Worm (Caenorhabditis elegans) whole organism, late embryonic: Measurements from ENCODE around the gene T01G1.2.
A peak's percentile ranks its signal among the peaks of the same experiment; 100 is the strongest.

ENCODE experiments used
- C08G9.2 ChIP-seq: sonication (generic microtip); optimal IDR thresholded peaks from 2 replicates; lab custom pipeline; 2016; ENCODE audit warnings: mild to moderate bottlenecking, missing genetic modification characterization, moderate library complexity, missing compliant biosample characterization
- C38D4.7 ChIP-seq: fragments of 200-800 bp; sonication (Bioruptor generic); optimal IDR thresholded peaks from 2 replicates; lab custom pipeline; 2018; ENCODE audit warnings: mild to moderate bottlenecking, missing genetic modification characterization, moderate library complexity, missing compliant biosample characterization
- F13H6.1 ChIP-seq: sonication (generic microtip); optimal IDR thresholded peaks from 2 replicates; lab custom pipeline; 2016; ENCODE audit warnings: missing genetic modification characterization, missing compliant biosample characterization
- K09A11.1 ChIP-seq: sonication (generic microtip); optimal IDR thresholded peaks from 2 replicates; lab custom pipeline; 2017; ENCODE audit warnings: antibody characterized with exemption, mild to moderate bottlenecking, missing genetic modification characterization, missing compliant biosample characterization; ENCODE audit not compliant: insufficient read depth
- T23F11.4 ChIP-seq: fragments of 200-800 bp; sonication (Bioruptor generic); optimal IDR thresholded peaks from 2 replicates; lab custom pipeline; 2018; ENCODE audit warnings: mild to moderate bottlenecking, missing genetic modification characterization, missing compliant biosample characterization
- ahr-1 ChIP-seq: sonication (generic microtip); optimal IDR thresholded peaks from 2 replicates; lab custom pipeline; 2016; ENCODE audit warnings: missing genetic modification characterization, missing compliant biosample characterization
- ceh-18 ChIP-seq: sonication (generic microtip); optimal IDR thresholded peaks from 2 replicates; lab custom pipeline; 2016; ENCODE audit warnings: missing genetic modification characterization, missing compliant biosample characterization
- ceh-2 ChIP-seq: sonication (generic microtip); optimal IDR thresholded peaks from 2 replicates; lab custom pipeline; 2016; ENCODE audit warnings: missing genotype, missing genetic modification characterization, missing compliant biosample characterization
- ceh-30 ChIP-seq: fragments of 150-350 bp; optimal IDR thresholded peaks from 2 replicates; lab custom pipeline; 2014; ENCODE audit warnings: missing biosample characterization, missing genetic modification characterization
- ceh-31 ChIP-seq: sonication (generic microtip); optimal IDR thresholded peaks from 2 replicates; lab custom pipeline; 2016; ENCODE audit warnings: missing genetic modification characterization, missing compliant biosample characterization
- ceh-34 ChIP-seq: sonication (generic microtip); optimal IDR thresholded peaks from 2 replicates; lab custom pipeline; 2016; ENCODE audit warnings: mild to moderate bottlenecking, missing genetic modification characterization, missing compliant biosample characterization
- ceh-45 ChIP-seq: fragments of 200-800 bp; sonication (Bioruptor generic); IDR thresholded peaks from 2 replicates; pipeline ENCODE4 v1.3.6; 2022; ENCODE audit warnings: missing genetic modification reagents, missing genetic modification characterization, missing compliant biosample characterization
- ceh-6 ChIP-seq: fragments of 200-800 bp; sonication (Bioruptor generic); optimal IDR thresholded peaks from 2 replicates; lab custom pipeline; 2018; ENCODE audit warnings: mild to moderate bottlenecking, missing genetic modification characterization, missing compliant biosample characterization
- ceh-9 ChIP-seq: sonication (generic microtip); optimal IDR thresholded peaks from 2 replicates; lab custom pipeline; 2016; ENCODE audit warnings: mild to moderate bottlenecking, missing genetic modification characterization, inconsistent platforms, missing compliant biosample characterization
- che-1 ChIP-seq: sonication (generic microtip); optimal IDR thresholded peaks from 2 replicates; lab custom pipeline; 2016; ENCODE audit warnings: mild to moderate bottlenecking, missing genetic modification characterization, missing compliant biosample characterization
- dmd-4 ChIP-seq: sonication (generic microtip); optimal IDR thresholded peaks from 2 replicates; lab custom pipeline; 2016; ENCODE audit warnings: borderline replicate concordance, missing genetic modification characterization, missing compliant biosample characterization
- dve-1 ChIP-seq: sonication (generic microtip); optimal IDR thresholded peaks from 2 replicates; lab custom pipeline; 2017; ENCODE audit warnings: antibody characterized with exemption, mild to moderate bottlenecking, missing genetic modification characterization, missing compliant biosample characterization
- elt-2 ChIP-seq: sonication (generic microtip); optimal IDR thresholded peaks from 2 replicates; lab custom pipeline; 2016; ENCODE audit warnings: missing genetic modification reagents, missing genetic modification characterization, missing compliant biosample characterization
- eyg-1 ChIP-seq: sonication (generic microtip); optimal IDR thresholded peaks from 2 replicates; lab custom pipeline; 2016; ENCODE audit warnings: missing genotype, missing genetic modification characterization, missing compliant biosample characterization
- fkh-6 ChIP-seq: sonication (generic microtip); optimal IDR thresholded peaks from 2 replicates; lab custom pipeline; 2016; ENCODE audit warnings: missing genetic modification characterization, missing compliant biosample characterization
- gmeb-2 ChIP-seq: sonication (generic microtip); optimal IDR thresholded peaks from 2 replicates; lab custom pipeline; 2016; ENCODE audit warnings: missing genetic modification characterization, inconsistent platforms, missing compliant biosample characterization
- hlh-13 ChIP-seq: fragments of 200-800 bp; sonication (Bioruptor generic); optimal IDR thresholded peaks from 2 replicates; lab custom pipeline; 2018; ENCODE audit warnings: mild to moderate bottlenecking, missing genetic modification characterization, missing compliant biosample characterization
- hlh-15 ChIP-seq: sonication (generic microtip); optimal IDR thresholded peaks from 2 replicates; lab custom pipeline; 2016; ENCODE audit warnings: missing genetic modification characterization, missing compliant biosample characterization
- hlh-6 ChIP-seq: sonication (generic microtip); optimal IDR thresholded peaks from 2 replicates; lab custom pipeline; 2016; ENCODE audit warnings: missing genotype, missing genetic modification characterization, missing compliant biosample characterization
- hlh-8 ChIP-seq: sonication (generic microtip); optimal IDR thresholded peaks from 2 replicates; lab custom pipeline; 2016; ENCODE audit warnings: missing genotype, missing genetic modification characterization, missing compliant biosample characterization
- lim-6 ChIP-seq: sonication (generic microtip); optimal IDR thresholded peaks from 2 replicates; lab custom pipeline; 2016; ENCODE audit warnings: missing genetic modification characterization, missing compliant biosample characterization
- lin-11 ChIP-seq: fragments of 200-800 bp; sonication (Bioruptor generic); optimal IDR thresholded peaks from 2 replicates; lab custom pipeline; 2018; ENCODE audit warnings: mild to moderate bottlenecking, missing genetic modification characterization, missing compliant biosample characterization
- madf-2 ChIP-seq: sonication (generic microtip); optimal IDR thresholded peaks from 2 replicates; lab custom pipeline; 2017; ENCODE audit warnings: missing genetic modification characterization, missing compliant biosample characterization
- nfya-1 ChIP-seq: sonication (generic microtip); optimal IDR thresholded peaks from 2 replicates; lab custom pipeline; 2017; ENCODE audit warnings: missing genetic modification characterization, mild to moderate bottlenecking, missing compliant biosample characterization, antibody characterized with exemption, moderate library complexity
- nhr-232 ChIP-seq: sonication (generic microtip); optimal IDR thresholded peaks from 2 replicates; lab custom pipeline; 2016; ENCODE audit warnings: missing genetic modification characterization, missing compliant biosample characterization
- pag-3 ChIP-seq: sonication (generic microtip); optimal IDR thresholded peaks from 2 replicates; lab custom pipeline; 2016; ENCODE audit warnings: missing compliant biosample characterization, missing genetic modification characterization, borderline replicate concordance
- pat-9 ChIP-seq: fragments of 200-800 bp; sonication (Bioruptor generic); optimal IDR thresholded peaks from 2 replicates; lab custom pipeline; 2018; ENCODE audit warnings: mild to moderate bottlenecking, missing genetic modification characterization, moderate library complexity, missing compliant biosample characterization
- pax-1 ChIP-seq: fragments of 150-350 bp; optimal IDR thresholded peaks from 2 replicates; lab custom pipeline; 2014; ENCODE audit warnings: missing biosample characterization, missing genetic modification characterization
- pha-2 ChIP-seq: sonication (generic microtip); optimal IDR thresholded peaks from 2 replicates; lab custom pipeline; 2017; ENCODE audit warnings: mild to moderate bottlenecking, missing genetic modification characterization, missing compliant biosample characterization
- pha-4 ChIP-seq: fragments of 150-350 bp; optimal IDR thresholded peaks from 2 replicates; lab custom pipeline; 2018; ENCODE audit warnings: missing biosample characterization, missing genetic modification reagents, missing genetic modification characterization
- pros-1 ChIP-seq: fragments of 150-350 bp; optimal IDR thresholded peaks from 2 replicates; lab custom pipeline; 2014; ENCODE audit warnings: missing biosample characterization, missing genetic modification reagents, missing genetic modification characterization
- ref-2 ChIP-seq: sonication (generic microtip); optimal IDR thresholded peaks from 2 replicates; lab custom pipeline; 2016; ENCODE audit warnings: missing genetic modification characterization, missing compliant biosample characterization
- sdc-2 ChIP-seq: sonication (generic microtip); optimal IDR thresholded peaks from 2 replicates; lab custom pipeline; 2016; ENCODE audit warnings: missing genotype, missing genetic modification characterization, missing compliant biosample characterization
- sox-2 ChIP-seq: fragments of 200-800 bp; sonication (Bioruptor generic); IDR thresholded peaks from 2 replicates; pipeline ENCODE4 v1.3.6; 2022; ENCODE audit warnings: missing genetic modification reagents, missing genetic modification characterization, missing compliant biosample characterization
- sox-4 ChIP-seq: sonication (generic microtip); optimal IDR thresholded peaks from 2 replicates; lab custom pipeline; 2017; ENCODE audit warnings: mild to moderate bottlenecking, missing genetic modification characterization, inconsistent platforms, missing compliant biosample characterization
- syd-9 ChIP-seq: sonication (generic microtip); optimal IDR thresholded peaks from 2 replicates; lab custom pipeline; 2016; ENCODE audit warnings: mild to moderate bottlenecking, missing genetic modification characterization, moderate library complexity, missing compliant biosample characterization
- tbx-2 ChIP-seq: sonication (generic microtip); optimal IDR thresholded peaks from 2 replicates; lab custom pipeline; 2016; ENCODE audit warnings: missing genetic modification characterization, missing compliant biosample characterization
- ttx-3 ChIP-seq: sonication (generic microtip); optimal IDR thresholded peaks from 2 replicates; lab custom pipeline; 2016; ENCODE audit warnings: missing genetic modification reagents, missing genetic modification characterization, missing compliant biosample characterization
- unc-3 ChIP-seq, 2 experiments: fragments of 200-800 bp in 1 of 2; sonication (Bioruptor generic) in 1 of 2; sonication (generic microtip) in 1 of 2; conservative IDR thresholded peaks in 1 of 2; optimal IDR thresholded peaks in 1 of 2; 2 replicates each; pipeline versions ENCODE4 v1.3.6 to Lab custom; 2016 to 2022; ENCODE audit warnings: missing compliant biosample characterization in 2 of 2, missing genetic modification characterization in 2 of 2, missing genetic modification reagents in 1 of 2
- unc-55 ChIP-seq: sonication (generic microtip); optimal IDR thresholded peaks from 2 replicates; lab custom pipeline; 2017; ENCODE audit warnings: missing biosample characterization, missing genetic modification reagents, missing genetic modification characterization
- zip-5 ChIP-seq: sonication (generic microtip); optimal IDR thresholded peaks from 2 replicates; lab custom pipeline; 2016; ENCODE audit warnings: missing genetic modification characterization, missing compliant biosample characterization
- ztf-16 ChIP-seq: sonication (generic microtip); optimal IDR thresholded peaks from 2 replicates; lab custom pipeline; 2017; ENCODE audit warnings: missing genetic modification characterization, missing compliant biosample characterization

The T01G1.2 gene

ce11 chrIV:11311484-11311883 lies 42.7 kb upstream of the T01G1.2 start:
- no peak for TF ChIP-seq nfya-1 (tag; lab: Kevin White, UChicago)
- no peak for TF ChIP-seq pros-1 (tag; lab: Kevin White, UChicago)
- no peak for TF ChIP-seq dve-1
- no peak for TF ChIP-seq C08G9.2 (tag; lab: Kevin White, UChicago)
- no peak for TF ChIP-seq T23F11.4 (GFP tag; lab: Kevin White, UChicago)
- no peak for TF ChIP-seq C38D4.7 (GFP tag; lab: Kevin White, UChicago)

ce11 chrIV:11313880-11314279 lies 40.3 kb upstream of the T01G1.2 start, which contains the start of gene dnj-2:
dnj-2 (minus strand) TSS chrIV:11313980.
- TF ChIP-seq unc-55 (GFP tag; lab: Kevin White, UChicago) (no peak), ref-2 (tag; lab: Kevin White, UChicago) (no peak)

- TF ChIP-seq pax-1 (tag; lab: Kevin White, UChicago) (no peak), ceh-6 (GFP tag; lab: Kevin White, UChicago) (no peak), che-1 (tag; lab: Kevin White, UChicago) (no peak), ztf-16 (tag; lab: Kevin White, UChicago) (no peak), gmeb-2 (tag; lab: Kevin White, UChicago) (no peak), F13H6.1 (tag; lab: Kevin White, UChicago) (no peak), ceh-9 (tag; lab: Kevin White, UChicago) (no peak), lim-6 (tag; lab: Kevin White, UChicago) (peak; percentile 23), T23F11.4 (GFP tag; lab: Kevin White, UChicago) (no peak), ceh-34 (no peak), hlh-15 (no peak), hlh-13 (no peak), pat-9 (no peak), elt-2 (peak; percentile 57), dmd-4 (tag; lab: Kevin White, UChicago) (no peak), ceh-45 (GFP tag; lab: Robert Waterston, UW) (no peak), lin-11 (no peak), pag-3 (no peak), ttx-3 (tag; lab: Kevin White, UChicago) (no peak), unc-55 (GFP tag; lab: Kevin White, UChicago) (no peak), ahr-1 (no peak), nhr-232 (tag; lab: Kevin White, UChicago) (no peak), sox-4 (tag; lab: Kevin White, UChicago) (no peak), sox-2 (GFP tag; lab: Robert Waterston, UW) (no peak), ceh-30 (tag; lab: Kevin White, UChicago) (no peak), fkh-6 (tag; lab: Kevin White, UChicago) (peak; percentile 34), unc-3 (GFP tag; conservative IDR thresholded peaks at IDR 0.05; lab: Robert Waterston, UW) (no peak), unc-3 (tag; optimal IDR thresholded peaks at IDR 0.05; lab: Kevin White, UChicago) (no peak), pha-2 (tag; lab: Kevin White, UChicago) (no peak), K09A11.1 (tag; lab: Kevin White, UChicago) (no peak), ref-2 (tag; lab: Kevin White, UChicago) (peak; percentile 80), tbx-2 (tag; lab: Kevin White, UChicago) (peak; percentile 84), hlh-6 (tag; lab: Kevin White, UChicago) (no peak), sdc-2 (tag; lab: Kevin White, UChicago) (no peak), ceh-18 (no peak), C38D4.7 (GFP tag; lab: Kevin White, UChicago) (no peak), hlh-8 (tag; lab: Kevin White, UChicago) (peak; percentile 47), madf-2 (tag; lab: Kevin White, UChicago) (no peak), C08G9.2 (tag; lab: Kevin White, UChicago) (peak; percentile 87), zip-5 (tag; lab: Kevin White, UChicago) (peak; percentile 61), pros-1 (tag; lab: Kevin White, UChicago) (no peak), ceh-2 (tag; lab: Kevin White, UChicago) (peak; percentile 79), eyg-1 (tag; lab: Kevin White, UChicago) (no peak), nfya-1 (tag; lab: Kevin White, UChicago) (no peak), syd-9 (tag; lab: Kevin White, UChicago) (no peak), pha-4 (tag; lab: Kevin White, UChicago) (no peak), ceh-31 (peak; percentile 88)
Observed at ce11 chrIV:11314885-11315284, 39.3 kb upstream of the T01G1.2 start, which contains the start of the genes B0035.3, B0035.22 and pfd-4. B0035.3 (minus strand) TSS chrIV:11314998. B0035.22 (plus strand) TSS chrIV:11315153. pfd-4 (plus strand) TSS chrIV:11315207.
